Fruit fly (Drosophila melanogaster) whole organism, embryonic: ENCODE measurements around the gene Rbf2.
A peak's percentile ranks its signal among the peaks of the same experiment; 100 is the strongest.

Source experiments
- CG10274 ChIP-seq: fragments of 200-800 bp; sonication (Bioruptor generic); optimal IDR thresholded peaks from 3 replicates; lab custom pipeline; 2017; ENCODE audit warnings: missing biosample characterization, mild to moderate bottlenecking, missing genetic modification characterization
- CG10366 ChIP-seq: fragments of 200-800 bp; sonication (Bioruptor generic); IDR thresholded peaks from 2 replicates; pipeline ENCODE4 v1.3.6; 2022; ENCODE audit warnings: missing biosample characterization, missing genetic modification characterization
- CG10431 ChIP-seq: fragments of 200-800 bp; sonication (Bioruptor generic); optimal IDR thresholded peaks from 3 replicates; lab custom pipeline; 2018; ENCODE audit warnings: missing biosample characterization, mild to moderate bottlenecking, missing genetic modification characterization
- CG10543 ChIP-seq: fragments of 200-800 bp; sonication (Bioruptor generic); optimal IDR thresholded peaks from 3 replicates; lab custom pipeline; 2017; ENCODE audit warnings: missing biosample characterization, mild to moderate bottlenecking, missing genetic modification characterization, moderate library complexity
- CG11696 ChIP-seq: fragments of 200-800 bp; sonication (Bioruptor generic); IDR thresholded peaks from 2 replicates; pipeline ENCODE4 v1.3.6; 2022; ENCODE audit warnings: missing biosample characterization, missing genetic modification characterization
- CG12219 ChIP-seq: fragments of 200-800 bp; sonication (Bioruptor generic); optimal IDR thresholded peaks from 3 replicates; lab custom pipeline; 2018; ENCODE audit warnings: missing biosample characterization, mild to moderate bottlenecking, missing genetic modification characterization
- CG12769 ChIP-seq: fragments of 200-800 bp; sonication (Bioruptor generic); optimal IDR thresholded peaks from 2 replicates; lab custom pipeline; 2019; ENCODE audit warnings: missing biosample characterization, mild to moderate bottlenecking, missing genetic modification characterization, moderate library complexity
- CG13287 ChIP-seq: fragments of 200-800 bp; sonication (Bioruptor generic); IDR thresholded peaks from 2 replicates; pipeline ENCODE4 v1.3.6; 2022; ENCODE audit warnings: missing biosample characterization, missing genetic modification characterization; ENCODE audit not compliant: partially characterized antibody
- CG13424 ChIP-seq: fragments of 200-800 bp; sonication (Bioruptor generic); optimal IDR thresholded peaks from 2 replicates; lab custom pipeline; 2019; ENCODE audit warnings: missing biosample characterization, mild to moderate bottlenecking, missing genetic modification characterization, moderate library complexity
- CG15601 ChIP-seq: fragments of 200-800 bp; sonication (Bioruptor generic); optimal IDR thresholded peaks from 3 replicates; lab custom pipeline; 2019; ENCODE audit warnings: missing biosample characterization, mild to moderate bottlenecking, missing genetic modification characterization, moderate library complexity
- CG16779 ChIP-seq: fragments of 200-800 bp; sonication (Bioruptor generic); IDR thresholded peaks from 2 replicates; pipeline ENCODE4 v1.3.6; 2022; ENCODE audit warnings: missing biosample characterization, missing genetic modification characterization
- CG17912 ChIP-seq: fragments of 200-800 bp; sonication (Bioruptor generic); optimal IDR thresholded peaks from 2 replicates; lab custom pipeline; 2018; ENCODE audit warnings: missing biosample characterization, mild to moderate bottlenecking, missing genetic modification characterization
- CG18476 ChIP-seq: fragments of 200-800 bp; sonication (Bioruptor generic); optimal IDR thresholded peaks from 2 replicates; lab custom pipeline; 2016; ENCODE audit warnings: missing biosample characterization, mild to moderate bottlenecking, missing genetic modification characterization
- CG2199 ChIP-seq: fragments of 200-800 bp; sonication (Bioruptor generic); IDR thresholded peaks from 3 replicates; pipeline ENCODE4 v1.3.6; 2022; ENCODE audit warnings: missing biosample characterization, missing genetic modification characterization
- CG4707 ChIP-seq: fragments of 200-800 bp; sonication (Bioruptor generic); optimal IDR thresholded peaks from 2 replicates; lab custom pipeline; 2018; ENCODE audit warnings: missing biosample characterization, mild to moderate bottlenecking, missing genetic modification characterization, moderate library complexity
- CG6689 ChIP-seq: fragments of 200-800 bp; sonication (Bioruptor generic); IDR thresholded peaks from 2 replicates; pipeline ENCODE4 v1.3.6; 2022; ENCODE audit warnings: missing biosample characterization, missing genetic modification characterization
- CG7786 ChIP-seq: fragments of 200-800 bp; sonication (Bioruptor generic); optimal IDR thresholded peaks from 2 replicates; lab custom pipeline; 2016; ENCODE audit warnings: missing biosample characterization, missing genetic modification characterization
- CG9817 ChIP-seq: fragments of 200-800 bp; sonication (Bioruptor generic); optimal IDR thresholded peaks from 2 replicates; lab custom pipeline; 2018; ENCODE audit warnings: missing biosample characterization, mild to moderate bottlenecking, missing genetic modification characterization, moderate library complexity
- CG9876 ChIP-seq: fragments of 200-800 bp; sonication (Bioruptor generic); optimal IDR thresholded peaks from 2 replicates; lab custom pipeline; 2016; ENCODE audit warnings: missing biosample characterization, missing genetic modification characterization
- Dad ChIP-seq: fragments of 200-800 bp; sonication (Bioruptor generic); optimal IDR thresholded peaks from 3 replicates; lab custom pipeline; 2016; ENCODE audit warnings: missing biosample characterization, missing genetic modification characterization
- Dbx ChIP-seq: fragments of 200-800 bp; sonication (Bioruptor generic); IDR thresholded peaks from 3 replicates; pipeline ENCODE4 v1.3.6; 2022; ENCODE audit warnings: missing biosample characterization, missing genetic modification characterization
- Dip3 ChIP-seq: fragments of 200-800 bp; sonication (Bioruptor generic); optimal IDR thresholded peaks from 3 replicates; lab custom pipeline; 2016; ENCODE audit warnings: missing biosample characterization, missing genetic modification characterization
- Dp ChIP-seq: fragments of 200-800 bp; sonication (Bioruptor generic); optimal IDR thresholded peaks from 2 replicates; lab custom pipeline; 2018; ENCODE audit warnings: missing biosample characterization, mild to moderate bottlenecking, missing genetic modification characterization, moderate library complexity
- H15 ChIP-seq: fragments of 200-800 bp; sonication (Bioruptor generic); IDR thresholded peaks from 3 replicates; pipeline ENCODE4 v1.3.6; 2022; ENCODE audit warnings: missing biosample characterization, missing genetic modification characterization
- HLH54F ChIP-seq: fragments of 200-800 bp; sonication (Bioruptor generic); optimal IDR thresholded peaks from 3 replicates; lab custom pipeline; 2016; ENCODE audit warnings: missing biosample characterization, missing genetic modification characterization
- Hmx ChIP-seq: fragments of 200-800 bp; sonication (Bioruptor generic); optimal IDR thresholded peaks from 2 replicates; lab custom pipeline; 2016; ENCODE audit warnings: missing biosample characterization, missing genetic modification characterization
- Hr3 ChIP-seq: fragments of 200-800 bp; sonication (Bioruptor generic); optimal IDR thresholded peaks from 3 replicates; lab custom pipeline; 2016; ENCODE audit warnings: missing biosample characterization, missing genetic modification characterization
- NC2β ChIP-seq: fragments of 200-800 bp; sonication (Bioruptor generic); optimal IDR thresholded peaks from 2 replicates; lab custom pipeline; 2016; ENCODE audit warnings: missing biosample characterization, missing genetic modification characterization
- Rfx ChIP-seq: fragments of 200-800 bp; sonication (Bioruptor generic); IDR thresholded peaks from 2 replicates; pipeline ENCODE4 v1.3.6; 2022; ENCODE audit warnings: missing biosample characterization, missing genetic modification characterization
- Scr ChIP-seq: fragments of 200-800 bp; sonication (Bioruptor generic); IDR thresholded peaks from 2 replicates; pipeline ENCODE4 v1.3.6; 2022; ENCODE audit warnings: missing biosample characterization, missing genetic modification characterization; ENCODE audit not compliant: partially characterized antibody
- Sry-β ChIP-seq: fragments of 200-800 bp; sonication (Bioruptor generic); optimal IDR thresholded peaks from 2 replicates; lab custom pipeline; 2018; ENCODE audit warnings: missing biosample characterization, mild to moderate bottlenecking, missing genetic modification characterization, moderate library complexity
- al ChIP-seq: fragments of 200-800 bp; sonication (Bioruptor generic); IDR thresholded peaks from 2 replicates; pipeline ENCODE4 v1.3.6; 2022; ENCODE audit warnings: missing biosample characterization, missing genetic modification characterization
- aop ChIP-seq: fragments of 200-800 bp; sonication (Bioruptor generic); IDR thresholded peaks from 2 replicates; pipeline ENCODE4 v1.3.6; 2022; ENCODE audit warnings: missing biosample characterization, missing genetic modification characterization
- crp ChIP-seq, 2 experiments: fragments of 200-800 bp; sonication (Bioruptor generic); optimal IDR thresholded peaks; 2 replicates in 1 of 2; 3 replicates in 1 of 2; lab custom pipeline; 2017; ENCODE audit warnings: missing biosample characterization in 2 of 2, missing genetic modification characterization in 2 of 2, mild to moderate bottlenecking in 1 of 2, moderate library complexity in 1 of 2
- gcm2 ChIP-seq: fragments of 200-800 bp; sonication (Bioruptor generic); optimal IDR thresholded peaks from 2 replicates; lab custom pipeline; 2016; ENCODE audit warnings: missing biosample characterization, missing genetic modification characterization
- hkb ChIP-seq, 2 experiments: fragments of 200-800 bp in 1 of 2; fragments of >200 bp in 1 of 2; sonication (Bioruptor generic) in 1 of 2; IDR thresholded peaks in 1 of 2; optimal IDR thresholded peaks in 1 of 2; 2 replicates each; pipeline versions ENCODE4 v1.3.6 to Lab custom; 2017 to 2022; ENCODE audit warnings: missing biosample characterization in 1 of 2, missing genetic modification characterization in 1 of 2
- jigr1 ChIP-seq: fragments of 200-800 bp; sonication (Bioruptor generic); IDR thresholded peaks from 3 replicates; pipeline ENCODE4 v1.3.6; 2022; ENCODE audit warnings: missing biosample characterization, missing genetic modification characterization
- jumu ChIP-seq: fragments of 200-800 bp; sonication (Bioruptor generic); optimal IDR thresholded peaks from 3 replicates; lab custom pipeline; 2016; ENCODE audit warnings: missing biosample characterization, missing genetic modification characterization
- kah ChIP-seq: fragments of 200-800 bp; sonication (Bioruptor generic); optimal IDR thresholded peaks from 2 replicates; lab custom pipeline; 2018; ENCODE audit warnings: missing biosample characterization, mild to moderate bottlenecking, missing genetic modification characterization
- lab ChIP-seq: fragments of 200-800 bp; sonication (Bioruptor generic); optimal IDR thresholded peaks from 3 replicates; lab custom pipeline; 2017; ENCODE audit warnings: missing biosample characterization, missing genetic modification characterization, mild to moderate bottlenecking, moderate library complexity, missing genetic modification reagents
- lilli ChIP-seq: fragments of 200-800 bp; sonication (Bioruptor generic); optimal IDR thresholded peaks from 3 replicates; lab custom pipeline; 2016; ENCODE audit warnings: missing biosample characterization, missing genetic modification characterization
- lov ChIP-seq, 2 experiments: fragments of 200-800 bp in 1 of 2; fragments of >200 bp in 1 of 2; sonication (Bioruptor generic) in 1 of 2; IDR thresholded peaks in 1 of 2; optimal IDR thresholded peaks in 1 of 2; 2 replicates in 1 of 2; 3 replicates in 1 of 2; pipeline versions ENCODE4 v1.3.6 to Lab custom; 2017 to 2022; ENCODE audit warnings: missing biosample characterization in 1 of 2, missing genetic modification characterization in 1 of 2
- pnt ChIP-seq: fragments of 200-800 bp; sonication (Bioruptor generic); optimal IDR thresholded peaks from 3 replicates; lab custom pipeline; 2016; ENCODE audit warnings: missing biosample characterization, missing genetic modification characterization
- seq ChIP-seq: fragments of 200-800 bp; sonication (Bioruptor generic); IDR thresholded peaks from 2 replicates; pipeline ENCODE4 v1.3.6; 2022; ENCODE audit warnings: missing biosample characterization, missing genetic modification characterization
- shn ChIP-seq: fragments of 200-800 bp; sonication (Bioruptor generic); optimal IDR thresholded peaks from 3 replicates; lab custom pipeline; 2016; ENCODE audit warnings: missing biosample characterization, missing genetic modification characterization
- sna ChIP-seq: fragments of 200-800 bp; sonication (Bioruptor generic); IDR thresholded peaks from 2 replicates; pipeline ENCODE4 v1.3.6; 2022; ENCODE audit warnings: missing biosample characterization, missing genetic modification characterization; ENCODE audit not compliant: partially characterized antibody
- sob ChIP-seq: fragments of 200-800 bp; sonication (Bioruptor generic); IDR thresholded peaks from 2 replicates; pipeline ENCODE4 v1.3.6; 2022; ENCODE audit warnings: missing biosample characterization, missing genetic modification characterization
- stc ChIP-seq: fragments of 200-800 bp; sonication (Bioruptor generic); IDR thresholded peaks from 2 replicates; pipeline ENCODE4 v1.3.6; 2022; ENCODE audit warnings: missing biosample characterization, missing genetic modification characterization
- tna ChIP-seq: fragments of 200-800 bp; sonication (Bioruptor generic); IDR thresholded peaks from 2 replicates; pipeline ENCODE4 v1.3.6; 2022; ENCODE audit warnings: missing biosample characterization, missing genetic modification characterization; ENCODE audit not compliant: partially characterized antibody
- vnd ChIP-seq: fragments of 200-800 bp; sonication (Bioruptor generic); IDR thresholded peaks from 3 replicates; pipeline ENCODE4 v1.3.6; 2022; ENCODE audit warnings: missing biosample characterization, missing genetic modification characterization; ENCODE audit not compliant: partially characterized antibody

Gene Rbf2

dm6 chr3R:15934952-15935351 lies 30.3 kb upstream of the Rbf2 start, which contains the start of gene Sap47 (continued):
- TF ChIP-seq Rfx (peak; percentile 52; the same call in 1 of the 2 replicates), tna (GFP tag; lab: Robert Waterston, UW) (peak; percentile 66), CG13287 (GFP tag; lab: Robert Waterston, UW) (peak; percentile 90), CG10366 (GFP tag; lab: Robert Waterston, UW) (no peak), lab (no peak), HLH54F (GFP tag; lab: Kevin White, UChicago) (no peak), Scr (GFP tag; lab: Robert Waterston, UW) (peak; percentile 82), sob (GFP tag; lab: Robert Waterston, UW) (no peak), kah (no peak), CG13424 (peak; percentile 14), CG10274 (GFP tag; lab: Kevin White, UChicago) (no peak), CG15601 (no peak), al (no peak), Hr3 (no peak), aop (no peak), CG12219 (GFP tag; lab: Kevin White, UChicago) (no peak), Dad (no peak), CG17912 (GFP tag; lab: Kevin White, UChicago) (no peak), CG6689 (no peak), jumu (no peak), CG12769 (tag; lab: Kevin White, UChicago) (peak; percentile 57), Sry-β (GFP tag; lab: Kevin White, UChicago) (peak; percentile 68), CG9817 (tag; lab: Kevin White, UChicago) (no peak), lilli (GFP tag; lab: Kevin White, UChicago) (no peak), CG10543 (GFP tag; lab: Kevin White, UChicago) (peak; percentile 7), Dp (GFP tag; lab: Kevin White, UChicago) (peak; percentile 63), lov (optimal IDR thresholded peaks at IDR 0.05; lab: Kevin White, UChicago) (no peak), lov (GFP tag; IDR thresholded peaks at IDR 0.05; lab: Robert Waterston, UW) (no peak), Dbx (GFP tag; lab: Robert Waterston, UW) (peak; percentile 58; the same call in 1 of the 3 replicates), H15 (GFP tag; lab: Robert Waterston, UW) (no peak), stc (GFP tag; lab: Robert Waterston, UW) (no peak; the same call in 1 of the 2 replicates), CG18476 (GFP tag; lab: Kevin White, UChicago) (no peak), Hmx (no peak), CG4707 (GFP tag; lab: Kevin White, UChicago) (no peak), CG10431 (GFP tag; lab: Kevin White, UChicago) (no peak), CG2199 (GFP tag; lab: Robert Waterston, UW) (0 out of 3 replicates have a peak, but pooled peaks have one; percentile 11), CG9876 (GFP tag; lab: Kevin White, UChicago) (no peak), CG16779 (no peak; the same call in 1 of the 2 replicates), vnd (GFP tag; lab: Robert Waterston, UW) (peak; percentile 75), CG7786 (GFP tag; lab: Kevin White, UChicago) (no peak), Dip3 (no peak), sna (GFP tag; lab: Robert Waterston, UW) (peak; percentile 71), hkb (optimal IDR thresholded peaks at IDR 0.05; lab: Kevin White, UChicago) (no peak), hkb (GFP tag; IDR thresholded peaks at IDR 0.05; lab: Robert Waterston, UW) (no peak), jigr1 (GFP tag; lab: Robert Waterston, UW) (no peak), NC2β (no peak), CG11696 (GFP tag; lab: Robert Waterston, UW) (no peak), gcm2 (no peak), shn (GFP tag; lab: Kevin White, UChicago) (no peak), seq (no peak), crp (GFP tag; optimal IDR thresholded peaks at IDR 0.05; lab: Kevin White, UChicago) (peak; percentile 92 to 100), pnt (GFP tag; lab: Kevin White, UChicago) (no peak)
